Fruit fly (Drosophila melanogaster) whole organism, embryonic: ENCODE measurements around the gene RpS15Aa.

Experiments
- CG17385 ChIP-seq: fragments of 200-800 bp; sonication (Bioruptor generic); optimal IDR thresholded peaks from 3 replicates; lab custom pipeline; 2018; ENCODE audit warnings: missing biosample characterization, mild to moderate bottlenecking, missing genetic modification characterization
- CG4820 ChIP-seq: fragments of 200-800 bp; sonication (Bioruptor generic); optimal IDR thresholded peaks from 3 replicates; lab custom pipeline; 2016; ENCODE audit warnings: missing biosample characterization, missing genetic modification characterization
- CG9932 ChIP-seq: fragments of 200-800 bp; sonication (Bioruptor generic); IDR thresholded peaks from 2 replicates; pipeline ENCODE4 v1.3.6; 2022; ENCODE audit warnings: missing biosample characterization, missing genetic modification characterization
- HLHmδ ChIP-seq: fragments of 200-800 bp; sonication (Bioruptor generic); optimal IDR thresholded peaks from 2 replicates; lab custom pipeline; 2018; ENCODE audit warnings: missing biosample characterization, mild to moderate bottlenecking, missing genetic modification characterization, moderate library complexity
- HmgZ ChIP-seq: fragments of 200-800 bp; sonication (Bioruptor generic); optimal IDR thresholded peaks from 2 replicates; lab custom pipeline; 2018; ENCODE audit warnings: missing biosample characterization, mild to moderate bottlenecking, missing genetic modification characterization
- gce ChIP-seq: fragments of 200-800 bp; sonication (Bioruptor generic); IDR thresholded peaks from 3 replicates; pipeline ENCODE4 v1.3.6; 2022; ENCODE audit warnings: missing biosample characterization, missing genetic modification characterization
- hth ChIP-seq: fragments of >200 bp; optimal IDR thresholded peaks from 2 replicates; lab custom pipeline; 2017; ENCODE audit warnings: inconsistent platforms
- onecut ChIP-seq: fragments of 200-800 bp; sonication (Bioruptor generic); IDR thresholded peaks from 2 replicates; pipeline ENCODE4 v1.3.6; 2022; ENCODE audit warnings: missing biosample characterization, missing genetic modification characterization

DNA sequence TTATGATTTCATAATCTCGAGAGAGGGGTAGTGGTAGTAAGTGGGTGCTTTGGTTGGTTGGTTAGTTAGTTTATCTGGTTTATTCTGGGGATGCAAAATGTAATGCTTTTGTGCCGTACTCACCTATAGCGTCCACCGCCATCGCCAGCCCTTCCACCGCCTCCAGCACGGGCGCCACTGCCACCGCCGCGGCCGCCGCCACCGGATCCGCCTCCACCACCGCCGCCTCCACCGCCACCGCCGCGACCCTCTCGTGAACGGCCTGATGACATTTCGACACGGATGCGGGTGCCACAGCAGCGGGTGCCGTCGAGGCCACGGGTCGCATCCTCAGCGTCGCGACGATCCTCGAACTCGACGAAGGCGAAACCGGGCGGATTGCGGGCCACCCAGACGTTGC is 46.7 kb upstream of the RpS15Aa start:
- TF ChIP-seq CG4820 (GFP tag; lab: Kevin White, UChicago) (no peak), gce (GFP tag; lab: Robert Waterston, UW) (no peak), onecut (GFP tag; lab: Robert Waterston, UW) (no peak), hth (lab: Kevin White, UChicago) (no peak), CG9932 (no peak), HLHmδ (GFP tag; lab: Kevin White, UChicago) (no peak), HmgZ (tag; lab: Kevin White, UChicago) (no peak), CG17385 (no peak)
